Worm (Caenorhabditis elegans) whole organism, L1 larva: Measurements from ENCODE around the gene F41H10.4.

Experiments
- C34B4.2 ChIP-seq: sonication (generic microtip); optimal IDR thresholded peaks from 2 replicates; lab custom pipeline; 2017; ENCODE audit warnings: mild to moderate bottlenecking, missing genetic modification characterization, missing compliant biosample characterization
- F16B12.6 ChIP-seq: fragments of 150-350 bp; optimal IDR thresholded peaks from 2 replicates; lab custom pipeline; 2014; ENCODE audit warnings: missing biosample characterization, missing genetic modification characterization
- Y116A8C.19 ChIP-seq: sonication (generic microtip); optimal IDR thresholded peaks from 2 replicates; lab custom pipeline; 2016; ENCODE audit warnings: missing compliant biosample characterization, missing genetic modification characterization, borderline replicate concordance
- aha-1 ChIP-seq: fragments of 150-350 bp; optimal IDR thresholded peaks from 2 replicates; lab custom pipeline; 2014; ENCODE audit warnings: missing biosample characterization, missing genetic modification characterization
- alr-1 ChIP-seq: fragments of 200-800 bp; sonication (Bioruptor generic); optimal IDR thresholded peaks from 2 replicates; lab custom pipeline; 2018; ENCODE audit warnings: borderline replicate concordance, mild to moderate bottlenecking, missing genetic modification characterization, missing compliant biosample characterization
- ama-1 ChIP-seq: fragments of 150-350 bp; optimal IDR thresholded peaks from 2 replicates; lab custom pipeline; 2014
- ceh-82 ChIP-seq, 3 experiments: fragments of 150-350 bp in 1 of 3; sonication (generic microtip) in 2 of 3; optimal IDR thresholded peaks; 2 replicates each; lab custom pipeline; 2014 to 2017; ENCODE audit warnings: missing biosample characterization in 3 of 3, missing genetic modification characterization in 3 of 3
- ces-1 ChIP-seq: fragments of 150-350 bp; optimal IDR thresholded peaks from 2 replicates; lab custom pipeline; 2014; ENCODE audit warnings: missing biosample characterization, missing genetic modification reagents, missing genetic modification characterization
- efl-1 ChIP-seq, 4 experiments: fragments of 150-350 bp; optimal IDR thresholded peaks in 3 of 4; peaks in 1 of 4; 1 replicate in 1 of 4; 2 replicates in 3 of 4; lab custom pipeline; 2014; ENCODE audit warnings: missing biosample characterization in 2 of 4, missing genetic modification characterization in 2 of 4, missing genetic modification reagents in 2 of 4
- efl-3 ChIP-seq: fragments of 200-800 bp; sonication (Bioruptor generic); optimal IDR thresholded peaks from 2 replicates; lab custom pipeline; 2018; ENCODE audit warnings: mild to moderate bottlenecking, missing genetic modification characterization, missing compliant biosample characterization
- elt-2 ChIP-seq: sonication (generic microtip); optimal IDR thresholded peaks from 2 replicates; lab custom pipeline; 2016; ENCODE audit warnings: missing genetic modification characterization, mild to moderate bottlenecking, inconsistent platforms, missing compliant biosample characterization, missing genetic modification reagents
- elt-3 ChIP-seq, 6 experiments: fragments of 150-350 bp in 1 of 6; sonication (generic microtip); optimal IDR thresholded peaks; 2 replicates each; lab custom pipeline; 2017 to 2018; ENCODE audit warnings: missing biosample characterization in 6 of 6, missing genetic modification characterization in 6 of 6, inconsistent platforms in 1 of 6
- ets-5 ChIP-seq: fragments of 200-800 bp; sonication (Bioruptor generic); IDR thresholded peaks from 2 replicates; pipeline ENCODE4 v1.3.6; 2022; ENCODE audit warnings: missing genetic modification characterization, missing compliant biosample characterization
- fkh-4 ChIP-seq: sonication (generic microtip); optimal IDR thresholded peaks from 2 replicates; lab custom pipeline; 2016; ENCODE audit warnings: missing compliant biosample characterization, missing genetic modification characterization, borderline replicate concordance
- jun-1 ChIP-seq: fragments of 150-350 bp; optimal IDR thresholded peaks from 2 replicates; lab custom pipeline; 2014; ENCODE audit warnings: missing biosample characterization, missing genetic modification reagents, missing genetic modification characterization
- lin-39 ChIP-seq: fragments of 150-350 bp; optimal IDR thresholded peaks from 2 replicates; lab custom pipeline; 2014; ENCODE audit warnings: missing biosample characterization, missing genetic modification reagents, missing genetic modification characterization
- lir-3 ChIP-seq: sonication (generic microtip); optimal IDR thresholded peaks from 2 replicates; lab custom pipeline; 2016; ENCODE audit warnings: mild to moderate bottlenecking, missing genetic modification characterization, moderate library complexity, missing compliant biosample characterization; ENCODE audit not compliant: poor library complexity
- mab-9 ChIP-seq: fragments of 200-800 bp; sonication (Bioruptor generic); IDR thresholded peaks from 2 replicates; pipeline ENCODE4 v1.3.6; 2022; ENCODE audit warnings: missing genetic modification reagents, missing genetic modification characterization, missing compliant biosample characterization
- mdl-1 ChIP-seq, 2 experiments: fragments of 150-350 bp; optimal IDR thresholded peaks; 2 replicates each; lab custom pipeline; 2014 to 2017; ENCODE audit warnings: missing biosample characterization in 2 of 2, missing genetic modification characterization in 2 of 2, inconsistent platforms in 1 of 2
- nhr-11 ChIP-seq: fragments of 150-350 bp; optimal IDR thresholded peaks from 2 replicates; lab custom pipeline; 2014; ENCODE audit warnings: missing biosample characterization, missing genetic modification characterization
- nhr-237 ChIP-seq: fragments of 150-350 bp; optimal IDR thresholded peaks from 2 replicates; lab custom pipeline; 2014; ENCODE audit warnings: missing biosample characterization, missing genetic modification characterization
- nhr-28 ChIP-seq: fragments of 150-350 bp; optimal IDR thresholded peaks from 2 replicates; lab custom pipeline; 2014; ENCODE audit warnings: missing biosample characterization, missing genetic modification characterization
- nhr-47 ChIP-seq: sonication (generic microtip); optimal IDR thresholded peaks from 2 replicates; lab custom pipeline; 2016; ENCODE audit warnings: mild to moderate bottlenecking, missing genetic modification characterization, moderate library complexity, missing compliant biosample characterization
- nhr-77 ChIP-seq: fragments of 150-350 bp; optimal IDR thresholded peaks from 2 replicates; lab custom pipeline; 2014; ENCODE audit warnings: missing biosample characterization, missing genetic modification characterization
- nhr-84 ChIP-seq: sonication (generic microtip); optimal IDR thresholded peaks from 2 replicates; lab custom pipeline; 2017; ENCODE audit warnings: missing biosample characterization, missing genetic modification characterization
- nhr-85 ChIP-seq: sonication (generic microtip); peaks from one replicate; lab custom pipeline; 2016; ENCODE audit warnings: missing genetic modification characterization, inconsistent platforms, missing compliant biosample characterization
- pax-3 ChIP-seq: fragments of 200-800 bp; sonication (Bioruptor generic); optimal IDR thresholded peaks from 2 replicates; lab custom pipeline; 2018; ENCODE audit warnings: mild to moderate bottlenecking, missing genetic modification characterization, moderate library complexity, missing compliant biosample characterization
- skn-1 ChIP-seq: fragments of 150-350 bp; optimal IDR thresholded peaks from 2 replicates; lab custom pipeline; 2014; ENCODE audit warnings: missing biosample characterization, missing genetic modification characterization
- sup-37 ChIP-seq: fragments of 200-800 bp; sonication (Bioruptor generic); optimal IDR thresholded peaks from 2 replicates; lab custom pipeline; 2018; ENCODE audit warnings: mild to moderate bottlenecking, missing genetic modification characterization, missing compliant biosample characterization
- tbx-2 ChIP-seq: sonication (generic microtip); optimal IDR thresholded peaks from 2 replicates; lab custom pipeline; 2016; ENCODE audit warnings: missing genetic modification characterization, missing compliant biosample characterization
- unc-62 ChIP-seq: fragments of 150-350 bp; optimal IDR thresholded peaks from 2 replicates; lab custom pipeline; 2014; ENCODE audit warnings: missing biosample characterization, missing genetic modification reagents, missing genetic modification characterization
- unc-86 ChIP-seq: sonication (generic microtip); optimal IDR thresholded peaks from 2 replicates; lab custom pipeline; 2016; ENCODE audit warnings: missing genetic modification characterization, missing compliant biosample characterization
- unc-98 ChIP-seq: fragments of 200-800 bp; sonication (Bioruptor generic); IDR thresholded peaks from 2 replicates; pipeline ENCODE4 v1.3.6; 2022; ENCODE audit warnings: missing genetic modification characterization, missing compliant biosample characterization
- vab-15 ChIP-seq: sonication (generic microtip); optimal IDR thresholded peaks from 2 replicates; lab custom pipeline; 2017; ENCODE audit warnings: missing genotype, mild to moderate bottlenecking, missing genetic modification characterization, missing compliant biosample characterization
- xbp-1 ChIP-seq: sonication (generic microtip); optimal IDR thresholded peaks from 2 replicates; lab custom pipeline; 2016; ENCODE audit warnings: missing genetic modification characterization, missing compliant biosample characterization
- zip-4 ChIP-seq: fragments of 200-800 bp; sonication (Bioruptor generic); optimal IDR thresholded peaks from 2 replicates; lab custom pipeline; 2018; ENCODE audit warnings: mild to moderate bottlenecking, missing genetic modification characterization, moderate library complexity, missing compliant biosample characterization

The F41H10.4 gene

ce11 chrIV:5374321-5374720 is 10.0 kb downstream of the F41H10.4 start:
- TF ChIP-seq unc-62, result no peak
- TF ChIP-seq elt-3 (tag; optimal IDR thresholded peaks at IDR 0.05; lab: Kevin White, UChicago), result no peak
- TF ChIP-seq unc-86 (tag; lab: Kevin White, UChicago), result no peak
- TF ChIP-seq fkh-4 (tag; lab: Kevin White, UChicago), result no peak
- no peak for TF ChIP-seq nhr-237 (tag; lab: Kevin White, UChicago)
- TF ChIP-seq ces-1 (GFP tag; lab: Kevin White, UChicago), result no peak
- no peak for TF ChIP-seq nhr-77
- no peak for TF ChIP-seq nhr-84 (tag; lab: Kevin White, UChicago)
- TF ChIP-seq jun-1 (tag; lab: Kevin White, UChicago), result no peak
- TF ChIP-seq, all 84 proteins: peak for 0

DNA sequence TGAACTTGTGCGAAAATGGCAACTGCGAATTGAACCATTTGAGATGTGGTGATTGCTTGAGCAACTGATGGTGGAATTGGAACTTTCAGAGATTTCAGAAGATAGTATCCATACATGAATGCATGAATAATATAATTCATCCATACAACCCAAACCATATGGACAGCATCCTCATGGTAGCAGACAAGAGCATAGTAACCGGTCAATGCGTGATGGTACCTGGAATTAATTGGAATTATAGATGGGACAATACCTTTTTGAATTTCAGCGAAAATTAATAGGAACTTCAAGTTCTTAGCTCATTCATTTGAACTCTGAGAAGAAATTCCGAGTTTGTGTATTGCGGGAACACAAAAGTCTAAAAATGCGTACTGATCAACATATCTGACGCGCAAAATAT is 10.6 kb downstream of the F41H10.4 start:
- TF ChIP-seq lin-39 (tag; lab: Kevin White, UChicago) (no peak), nhr-84 (tag; lab: Kevin White, UChicago) (no peak), ama-1 (lab: Kevin White, UChicago) (no peak), nhr-28 (tag; lab: Kevin White, UChicago) (no peak), fkh-4 (tag; lab: Kevin White, UChicago) (no peak), unc-98 (GFP tag; lab: Robert Waterston, UW) (no peak), C34B4.2 (tag; lab: Kevin White, UChicago) (no peak), skn-1 (tag; lab: Kevin White, UChicago) (no peak), alr-1 (tag; lab: Kevin White, UChicago) (no peak), pax-3 (no peak), unc-62 (no peak), nhr-11 (tag; lab: Kevin White, UChicago) (no peak), F16B12.6 (tag; lab: Kevin White, UChicago) (no peak), ets-5 (no peak), tbx-2 (tag; lab: Kevin White, UChicago) (no peak), efl-3 (GFP tag; lab: Kevin White, UChicago) (no peak), aha-1 (tag; lab: Kevin White, UChicago) (no peak), xbp-1 (tag; lab: Kevin White, UChicago) (no peak)
- TF ChIP-seq, all 84 proteins: peak for 0

DNA sequence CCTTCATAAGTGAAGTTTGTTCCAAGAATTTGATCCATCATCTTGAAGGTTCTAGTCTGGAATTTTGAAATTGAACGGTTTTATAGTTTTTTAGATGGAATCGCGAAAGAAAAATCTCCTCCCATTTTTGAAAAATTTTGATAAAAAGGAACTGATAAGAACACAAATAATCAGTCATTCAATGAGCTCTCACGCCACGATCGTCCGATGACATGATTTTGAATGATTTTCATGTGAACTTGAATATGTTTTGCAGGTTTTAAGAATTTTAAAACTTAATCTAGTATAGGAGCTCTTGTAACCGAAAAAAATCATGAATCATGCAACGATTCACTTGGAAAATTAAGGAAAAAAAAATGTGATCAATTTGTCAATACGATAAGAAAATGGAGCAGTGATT is 12.7 kb downstream of the F41H10.4 start, which contains the start of gene elo-5:
elo-5 (minus strand) TSS at position 56 of the 400 bp plus-strand sequence.
- TF ChIP-seq elt-2 (tag; lab: Kevin White, UChicago), result peak; percentile 55
- no peak for TF ChIP-seq lir-3

ce11 chrIV:5380140-5380539 is 15.8 kb downstream of the F41H10.4 start:
- TF ChIP-seq efl-1 (optimal IDR thresholded peaks at IDR 0.05; lab: Kevin White, UChicago) (no peak), efl-1 (GFP tag; optimal IDR thresholded peaks at IDR 0.05 in 1 of 2; lab: Kevin White, UChicago) (no peak), elt-2 (tag; lab: Kevin White, UChicago) (peak; percentile 61), nhr-85 (no peak), nhr-47 (no peak), mab-9 (no peak), zip-4 (GFP tag; lab: Kevin White, UChicago) (no peak)

DNA sequence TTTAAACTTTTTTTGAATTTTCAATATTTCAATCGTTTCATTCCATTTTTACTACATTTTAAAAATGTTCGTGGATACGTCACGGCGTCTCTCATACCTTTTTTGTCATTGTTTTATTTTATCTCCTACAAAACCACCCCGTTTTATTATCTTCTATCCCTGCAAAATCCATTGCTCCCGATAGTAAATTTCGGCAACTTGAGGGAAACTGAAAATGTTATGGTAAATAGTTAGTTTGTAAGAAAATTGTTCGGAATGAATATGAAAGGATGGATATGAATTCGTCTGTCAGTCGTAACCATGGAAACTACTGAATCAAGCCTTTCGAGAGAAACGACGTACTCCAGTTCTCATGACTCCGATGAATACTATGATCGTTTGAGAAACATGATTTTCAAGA is 17.0 kb downstream of the F41H10.4 start, which contains the start of gene F41H10.2:
F41H10.2 (plus strand) TSS at position 301 of the 400 bp plus-strand sequence.
- TF ChIP-seq lir-3 (no peak), efl-1 (optimal IDR thresholded peaks at IDR 0.05; lab: Kevin White, UChicago) (no peak), efl-1 (GFP tag; optimal IDR thresholded peaks at IDR 0.05 in 1 of 2; lab: Kevin White, UChicago) (peak in 1 of 2 experiments; percentile 82)

ce11 chrIV:5382609-5383008 is 18.2 kb downstream of the F41H10.4 start, which contains the start of gene F41H10.1:
Gene F41H10.1, plus strand, starts transcription at chrIV:5382909.
- TF ChIP-seq skn-1 (tag; lab: Kevin White, UChicago), result no peak
- no peak for TF ChIP-seq F16B12.6 (tag; lab: Kevin White, UChicago)
- TF ChIP-seq ama-1 (lab: Kevin White, UChicago), result no peak
- no peak for TF ChIP-seq mdl-1 (tag; optimal IDR thresholded peaks at IDR 0.05; lab: Kevin White, UChicago)
- no peak for TF ChIP-seq nhr-77
- TF ChIP-seq nhr-237 (tag; lab: Kevin White, UChicago), result no peak
- TF ChIP-seq sup-37 (GFP tag; lab: Kevin White, UChicago), result no peak
- TF ChIP-seq unc-86 (tag; lab: Kevin White, UChicago), result no peak
- no peak for TF ChIP-seq Y116A8C.19 (tag; lab: Kevin White, UChicago)
- TF ChIP-seq ceh-82 (tag; optimal IDR thresholded peaks at IDR 0.05; lab: Kevin White, UChicago), result no peak
- TF ChIP-seq alr-1 (tag; lab: Kevin White, UChicago), result no peak
- no peak for TF ChIP-seq aha-1 (tag; lab: Kevin White, UChicago)
- no peak for TF ChIP-seq vab-15 (tag; lab: Kevin White, UChicago)
- TF ChIP-seq pax-3, result no peak
